Fruit fly (Drosophila melanogaster) whole organism, adult: Measurements from ENCODE around the gene CAH4.

Experiments used
- CG12768 ChIP-seq: fragments of 200-800 bp; sonication (Bioruptor generic); optimal IDR thresholded peaks from 2 replicates; lab custom pipeline; 2017; ENCODE audit warnings: missing biosample characterization, missing genetic modification characterization, mild to moderate bottlenecking, moderate library complexity, missing genetic modification reagents
- pad ChIP-seq: fragments of 200-800 bp; sonication (Bioruptor generic); optimal IDR thresholded peaks from 3 replicates; lab custom pipeline; 2017; ENCODE audit warnings: missing biosample characterization, missing genetic modification characterization, mild to moderate bottlenecking, moderate library complexity, missing genetic modification reagents

DNA sequence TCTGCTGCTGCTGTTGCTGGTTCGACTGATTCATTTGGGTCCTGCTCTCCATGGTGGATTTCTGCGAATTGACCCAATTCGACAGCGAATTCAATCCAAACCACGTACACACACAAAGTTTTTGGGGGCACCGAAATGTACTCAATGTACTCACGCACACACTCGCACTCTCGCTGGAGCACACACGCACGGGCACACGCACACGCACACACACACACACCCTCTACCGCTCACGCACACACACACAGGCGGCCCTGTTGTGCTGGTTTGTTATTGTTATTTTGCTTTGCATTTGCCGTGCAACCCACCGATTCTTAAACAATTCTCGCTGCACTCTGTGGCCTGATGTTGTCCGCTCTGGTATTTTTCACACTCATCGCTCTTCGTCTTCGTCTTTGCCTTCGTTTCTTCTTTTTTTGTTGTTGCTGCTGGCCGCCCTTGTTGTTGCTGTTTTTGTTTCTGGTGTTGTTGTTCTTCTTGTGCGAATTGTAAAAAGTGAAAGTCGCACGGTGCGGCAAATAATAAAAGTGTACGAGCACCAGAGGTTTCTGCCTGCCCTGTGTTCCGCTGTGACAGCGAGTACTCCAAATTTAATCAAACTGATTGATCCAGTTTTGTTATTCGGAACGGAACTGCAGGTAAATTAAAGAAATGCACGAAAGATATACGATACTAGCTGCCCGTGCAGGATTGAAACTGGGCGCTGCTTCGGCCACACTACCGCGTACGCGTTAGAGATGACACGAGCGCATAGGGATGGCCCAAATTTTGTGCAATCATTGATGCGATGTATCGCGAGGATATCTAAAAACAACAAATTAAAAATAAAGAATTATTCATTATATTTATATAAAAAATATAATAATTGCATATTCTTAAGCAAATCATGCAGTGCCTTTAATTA is 18.8 kb upstream of the CAH4 start, which contains the start of gene CG3744:
- TF ChIP-seq pad (GFP tag; lab: Kevin White, UChicago) = peak; percentile 67
- TF ChIP-seq CG12768 (GFP tag; lab: Kevin White, UChicago) = peak; percentile 85
